Fruit fly (Drosophila melanogaster) whole organism, prepupa: ENCODE measurements around the gene CG46434.

ENCODE experiments used
- CG4318 ChIP-seq: fragments of 200-800 bp; sonication (Bioruptor generic); optimal IDR thresholded peaks from 3 replicates; lab custom pipeline; 2017; ENCODE audit warnings: missing biosample characterization, mild to moderate bottlenecking, missing genetic modification characterization
- CG6792 ChIP-seq: fragments of 200-800 bp; sonication (Bioruptor generic); optimal IDR thresholded peaks from 3 replicates; lab custom pipeline; 2016; ENCODE audit warnings: missing biosample characterization, missing genetic modification characterization
- Eip78C ChIP-seq: fragments of 200-800 bp; sonication (Bioruptor generic); peaks from one replicate; lab custom pipeline; 2016; ENCODE audit warnings: missing biosample characterization, missing genetic modification characterization
- Hr4 ChIP-seq: fragments of 200-800 bp; sonication (Bioruptor generic); optimal IDR thresholded peaks from 3 replicates; lab custom pipeline; 2016; ENCODE audit warnings: missing biosample characterization, missing genetic modification characterization
- Sox102F ChIP-seq: fragments of 200-800 bp; sonication (Bioruptor generic); optimal IDR thresholded peaks from 2 replicates; lab custom pipeline; 2016; ENCODE audit warnings: missing biosample characterization, mild to moderate bottlenecking, missing genetic modification characterization
- fd59A ChIP-seq: fragments of 200-800 bp; sonication (Bioruptor generic); optimal IDR thresholded peaks from 2 replicates; lab custom pipeline; 2017; ENCODE audit warnings: missing biosample characterization, mild to moderate bottlenecking, missing genetic modification characterization, missing genetic modification reagents
- pdm3 ChIP-seq: fragments of 200-800 bp; sonication (Bioruptor generic); optimal IDR thresholded peaks from 3 replicates; lab custom pipeline; 2016; ENCODE audit warnings: missing biosample characterization, missing genetic modification characterization
- salr ChIP-seq, 2 experiments: fragments of 200-800 bp; sonication (Bioruptor generic); optimal IDR thresholded peaks; 3 replicates each; lab custom pipeline; 2016 to 2018; ENCODE audit warnings: missing biosample characterization in 2 of 2, missing genetic modification characterization in 2 of 2, mild to moderate bottlenecking in 1 of 2
- vri ChIP-seq: fragments of 200-800 bp; sonication (Bioruptor generic); optimal IDR thresholded peaks from 3 replicates; lab custom pipeline; 2016; ENCODE audit warnings: missing biosample characterization, mild to moderate bottlenecking, missing genetic modification characterization

- no peak for TF ChIP-seq pdm3 (GFP tag; lab: Kevin White, UChicago)
- no peak for TF ChIP-seq Hr4 (GFP tag; lab: Kevin White, UChicago)
- TF ChIP-seq Eip78C (GFP tag; lab: Kevin White, UChicago), result no peak
- TF ChIP-seq Sox102F, result no peak
- TF ChIP-seq CG6792, result no peak
- TF ChIP-seq vri (GFP tag; lab: Kevin White, UChicago), result no peak
- no peak for TF ChIP-seq fd59A (GFP tag; lab: Kevin White, UChicago)
- no peak for TF ChIP-seq CG4318 (GFP tag; lab: Kevin White, UChicago)
- no peak for TF ChIP-seq salr (GFP tag; optimal IDR thresholded peaks at IDR 0.05; lab: Kevin White, UChicago)
Measured at dm6 chr3L:19560005-19560694, 16.1 kb upstream of the CG46434 start.
